Fruit fly (Drosophila melanogaster): ENCODE data around the gene Drak.

Gene Drak

dm6 chrX:11528026-11528702, 35.2 kb downstream of the Drak start:
- TF ChIP-seq fd96Ca (GFP tag; IDR thresholded peaks at IDR 0.05) (peak; percentile 72), D1 (tag; optimal IDR thresholded peaks at IDR 0.05) (no peak), CG9948 (tag; optimal IDR thresholded peaks at IDR 0.05) (peak; percentile 74), CG17806 (tag; optimal IDR thresholded peaks at IDR 0.05) (peak; percentile 67), CG15710 (tag; optimal IDR thresholded peaks at IDR 0.05) (peak; percentile 83), rn (GFP tag; IDR thresholded peaks at IDR 0.05) (no peak), CG13204 (GFP tag; optimal IDR thresholded peaks at IDR 0.05) (peak; percentile 51), CG4496 (GFP tag; IDR thresholded peaks at IDR 0.05) (peak; percentile 77), CG10348 (GFP tag; IDR thresholded peaks at IDR 0.05) (no peak), CG34367 (tag; optimal IDR thresholded peaks at IDR 0.05) (peak; percentile 65), Ets98B (GFP tag; IDR thresholded peaks at IDR 0.05) (peak; percentile 68), CG32121 (GFP tag; IDR thresholded peaks at IDR 0.05) (peak; percentile 58; the same call in 1 of the 2 replicates), EcR (GFP tag; optimal IDR thresholded peaks at IDR 0.05) (no peak), Snoo (tag; optimal IDR thresholded peaks at IDR 0.05) (peak; percentile 36), CG12605 (GFP tag; IDR thresholded peaks at IDR 0.05) (peak; percentile 61), Pif1B (GFP tag; optimal IDR thresholded peaks at IDR 0.05) (peak; percentile 46), Pif1A (GFP tag; optimal IDR thresholded peaks at IDR 0.05) (peak; percentile 61), CG14655 (GFP tag; optimal IDR thresholded peaks at IDR 0.05) (peak; percentile 77), gl (tag; optimal IDR thresholded peaks at IDR 0.05) (peak; percentile 32), CG8301 (tag; optimal IDR thresholded peaks at IDR 0.05) (peak; percentile 55), CG8159 (tag; optimal IDR thresholded peaks at IDR 0.05) (peak; percentile 80)

- TF ChIP-seq CG8159 (tag; optimal IDR thresholded peaks at IDR 0.05) (no peak), fd96Ca (GFP tag; IDR thresholded peaks at IDR 0.05) (peak; percentile 80), CG13204 (GFP tag; optimal IDR thresholded peaks at IDR 0.05) (no peak), EcR (GFP tag; optimal IDR thresholded peaks at IDR 0.05) (no peak), CG15710 (tag; optimal IDR thresholded peaks at IDR 0.05) (no peak), gl (tag; optimal IDR thresholded peaks at IDR 0.05) (no peak), CG32121 (GFP tag; IDR thresholded peaks at IDR 0.05) (peak; percentile 66), Pif1A (GFP tag; optimal IDR thresholded peaks at IDR 0.05) (no peak), rn (GFP tag; IDR thresholded peaks at IDR 0.05) (no peak), CG14655 (GFP tag; optimal IDR thresholded peaks at IDR 0.05) (peak; percentile 60), CG17806 (tag; optimal IDR thresholded peaks at IDR 0.05) (no peak), CG12605 (GFP tag; IDR thresholded peaks at IDR 0.05) (peak; percentile 53; the same call in 1 of the 2 replicates), D1 (tag; optimal IDR thresholded peaks at IDR 0.05) (no peak), Pif1B (GFP tag; optimal IDR thresholded peaks at IDR 0.05) (no peak), CG8301 (tag; optimal IDR thresholded peaks at IDR 0.05) (peak; percentile 47), CG4496 (GFP tag; IDR thresholded peaks at IDR 0.05) (peak; percentile 79), CG10348 (GFP tag; IDR thresholded peaks at IDR 0.05) (no peak), CG9948 (tag; optimal IDR thresholded peaks at IDR 0.05) (no peak), Snoo (tag; optimal IDR thresholded peaks at IDR 0.05) (no peak), CG34367 (tag; optimal IDR thresholded peaks at IDR 0.05) (no peak), Ets98B (GFP tag; IDR thresholded peaks at IDR 0.05) (peak; percentile 79)
Measured at dm6 chrX:11531245-11531644, 38.3 kb downstream of the Drak start.

dm6 chrX:11542502-11542901, 49.6 kb downstream of the Drak start:
- TF ChIP-seq CG17806 (tag; optimal IDR thresholded peaks at IDR 0.05) (peak; percentile 28), Pif1A (GFP tag; optimal IDR thresholded peaks at IDR 0.05) (no peak), rn (GFP tag; IDR thresholded peaks at IDR 0.05) (no peak), CG32121 (GFP tag; IDR thresholded peaks at IDR 0.05) (no peak), CG8301 (tag; optimal IDR thresholded peaks at IDR 0.05) (peak; percentile 6), gl (tag; optimal IDR thresholded peaks at IDR 0.05) (no peak), fd96Ca (GFP tag; IDR thresholded peaks at IDR 0.05) (no peak), CG34367 (tag; optimal IDR thresholded peaks at IDR 0.05) (peak; percentile 28), CG8159 (tag; optimal IDR thresholded peaks at IDR 0.05) (peak; percentile 63), CG10348 (GFP tag; IDR thresholded peaks at IDR 0.05) (no peak), CG15710 (tag; optimal IDR thresholded peaks at IDR 0.05) (peak; percentile 57), Snoo (tag; optimal IDR thresholded peaks at IDR 0.05) (no peak), D1 (tag; optimal IDR thresholded peaks at IDR 0.05) (no peak), Pif1B (GFP tag; optimal IDR thresholded peaks at IDR 0.05) (no peak), CG12605 (GFP tag; IDR thresholded peaks at IDR 0.05) (no peak), CG13204 (GFP tag; optimal IDR thresholded peaks at IDR 0.05) (no peak), CG4496 (GFP tag; IDR thresholded peaks at IDR 0.05) (no peak), Ets98B (GFP tag; IDR thresholded peaks at IDR 0.05) (no peak), CG14655 (GFP tag; optimal IDR thresholded peaks at IDR 0.05) (peak; percentile 59), CG9948 (tag; optimal IDR thresholded peaks at IDR 0.05) (peak; percentile 38), EcR (GFP tag; optimal IDR thresholded peaks at IDR 0.05) (no peak)

dm6 chrX:11543318-11543717, 50.4 kb downstream of the Drak start:
- TF ChIP-seq CG10348 (GFP tag; IDR thresholded peaks at IDR 0.05) (no peak), CG13204 (GFP tag; optimal IDR thresholded peaks at IDR 0.05) (no peak), CG8301 (tag; optimal IDR thresholded peaks at IDR 0.05) (no peak), rn (GFP tag; IDR thresholded peaks at IDR 0.05) (no peak), Snoo (tag; optimal IDR thresholded peaks at IDR 0.05) (no peak), CG17806 (tag; optimal IDR thresholded peaks at IDR 0.05) (no peak), gl (tag; optimal IDR thresholded peaks at IDR 0.05) (no peak), CG12605 (GFP tag; IDR thresholded peaks at IDR 0.05) (no peak), D1 (tag; optimal IDR thresholded peaks at IDR 0.05) (no peak), fd96Ca (GFP tag; IDR thresholded peaks at IDR 0.05) (no peak), CG34367 (tag; optimal IDR thresholded peaks at IDR 0.05) (no peak), CG4496 (GFP tag; IDR thresholded peaks at IDR 0.05) (no peak), CG8159 (tag; optimal IDR thresholded peaks at IDR 0.05) (no peak)
